Worm (Caenorhabditis elegans) whole organism, L1 larva: Measurements from ENCODE around the gene galt-1.

ENCODE experiments used
- lin-13 ChIP-seq: fragments of 150-350 bp; optimal IDR thresholded peaks from 2 replicates; lab custom pipeline; 2014; ENCODE audit warnings: missing biosample characterization, missing genetic modification reagents, missing genetic modification characterization
- nhr-12 ChIP-seq: sonication (generic microtip); optimal IDR thresholded peaks from 2 replicates; lab custom pipeline; 2017; ENCODE audit warnings: missing biosample characterization, missing genetic modification characterization
- nhr-77 ChIP-seq: fragments of 150-350 bp; optimal IDR thresholded peaks from 2 replicates; lab custom pipeline; 2014; ENCODE audit warnings: missing biosample characterization, missing genetic modification characterization
- snpc-4 ChIP-seq: fragments of 150-350 bp; optimal IDR thresholded peaks from 2 replicates; lab custom pipeline; 2014; ENCODE audit warnings: missing biosample characterization, missing genetic modification characterization

ce11 chrV:5973713-5974112 lies 43.0 kb downstream of the galt-1 start:
- TF ChIP-seq snpc-4 (no peak), nhr-12 (tag; lab: Kevin White, UChicago) (no peak), nhr-77 (tag; lab: Kevin White, UChicago) (no peak), lin-13 (no peak)
